Worm (Caenorhabditis elegans) whole organism, mixed stage, embryonic: Measurements from ENCODE around the gene F09E5.3.

ENCODE experiments used
- M03D4.4 ChIP-seq: sonication (generic microtip); optimal IDR thresholded peaks from 2 replicates; lab custom pipeline; 2017; ENCODE audit warnings: mild to moderate bottlenecking, missing genetic modification characterization, missing compliant biosample characterization
- bed-3 ChIP-seq: fragments of 200-800 bp; sonication (Bioruptor generic); optimal IDR thresholded peaks from 3 replicates; lab custom pipeline; 2018; ENCODE audit warnings: mild to moderate bottlenecking, missing genetic modification characterization, moderate library complexity, missing compliant biosample characterization
- blmp-1 ChIP-seq: fragments of 150-350 bp; optimal IDR thresholded peaks from 2 replicates; lab custom pipeline; 2014; ENCODE audit warnings: missing biosample characterization, missing genetic modification characterization
- ceh-39 ChIP-seq: fragments of 150-350 bp; optimal IDR thresholded peaks from 2 replicates; lab custom pipeline; 2014; ENCODE audit warnings: missing biosample characterization, missing genetic modification characterization
- ceh-43 ChIP-seq: fragments of 200-800 bp; sonication (Bioruptor generic); optimal IDR thresholded peaks from 2 replicates; lab custom pipeline; 2018; ENCODE audit warnings: mild to moderate bottlenecking, missing genetic modification characterization, moderate library complexity, missing compliant biosample characterization
- ceh-83 ChIP-seq: fragments of 200-800 bp; sonication (Bioruptor generic); optimal IDR thresholded peaks from 2 replicates; lab custom pipeline; 2018; ENCODE audit warnings: mild to moderate bottlenecking, missing genetic modification characterization, missing compliant biosample characterization
- ces-1 ChIP-seq: fragments of 150-350 bp; optimal IDR thresholded peaks from 2 replicates; lab custom pipeline; 2014; ENCODE audit warnings: missing biosample characterization, missing genetic modification reagents, missing genetic modification characterization
- cnd-1 ChIP-seq: fragments of 200-800 bp; sonication (Bioruptor generic); optimal IDR thresholded peaks from 2 replicates; lab custom pipeline; 2018; ENCODE audit warnings: mild to moderate bottlenecking, missing genetic modification characterization, missing compliant biosample characterization
- drap-1 ChIP-seq: fragments of 200-800 bp; sonication (Bioruptor generic); optimal IDR thresholded peaks from 3 replicates; lab custom pipeline; 2018; ENCODE audit warnings: mild to moderate bottlenecking, missing genetic modification characterization, missing compliant biosample characterization
- elt-1 ChIP-seq: sonication (generic microtip); optimal IDR thresholded peaks from 2 replicates; lab custom pipeline; 2017; ENCODE audit warnings: missing genetic modification characterization, mild to moderate bottlenecking, missing compliant biosample characterization, antibody characterized with exemption, moderate library complexity, borderline replicate concordance; ENCODE audit not compliant: insufficient read depth
- elt-3 ChIP-seq: fragments of 150-350 bp; optimal IDR thresholded peaks from 2 replicates; lab custom pipeline; 2014; ENCODE audit warnings: missing biosample characterization, missing genetic modification characterization
- flh-1 ChIP-seq: fragments of 200-800 bp; sonication (Bioruptor generic); optimal IDR thresholded peaks from 2 replicates; lab custom pipeline; 2018; ENCODE audit warnings: mild to moderate bottlenecking, missing genetic modification characterization, moderate library complexity, missing compliant biosample characterization
- ham-2 ChIP-seq: fragments of 200-800 bp; sonication (Bioruptor generic); optimal IDR thresholded peaks from 2 replicates; lab custom pipeline; 2018; ENCODE audit warnings: mild to moderate bottlenecking, missing genetic modification characterization, missing compliant biosample characterization
- hlh-1 ChIP-seq: fragments of 150-350 bp; optimal IDR thresholded peaks from 2 replicates; lab custom pipeline; 2014; ENCODE audit warnings: missing biosample characterization, missing genetic modification reagents, missing genetic modification characterization
- lin-13 ChIP-seq: fragments of 150-350 bp; optimal IDR thresholded peaks from 2 replicates; lab custom pipeline; 2014; ENCODE audit warnings: missing biosample characterization, missing genetic modification characterization
- lin-32 ChIP-seq: fragments of 200-800 bp; sonication (Bioruptor generic); optimal IDR thresholded peaks from 2 replicates; lab custom pipeline; 2018; ENCODE audit warnings: mild to moderate bottlenecking, missing genetic modification characterization, missing compliant biosample characterization
- lsy-2 ChIP-seq: fragments of 150-350 bp; optimal IDR thresholded peaks from 2 replicates; lab custom pipeline; 2014; ENCODE audit warnings: missing biosample characterization, missing genetic modification characterization
- mab-5 ChIP-seq: fragments of 150-350 bp; optimal IDR thresholded peaks from 2 replicates; lab custom pipeline; 2014; ENCODE audit warnings: missing biosample characterization, missing genetic modification characterization
- mep-1 ChIP-seq: fragments of 150-350 bp; optimal IDR thresholded peaks from 2 replicates; lab custom pipeline; 2017; ENCODE audit warnings: missing biosample characterization, missing genetic modification reagents, missing genetic modification characterization, inconsistent platforms
- mls-2 ChIP-seq: sonication (generic microtip); optimal IDR thresholded peaks from 2 replicates; lab custom pipeline; 2016; ENCODE audit warnings: mild to moderate bottlenecking, missing genetic modification characterization, moderate library complexity, missing compliant biosample characterization
- nhr-12 ChIP-seq: fragments of 150-350 bp; optimal IDR thresholded peaks from 2 replicates; lab custom pipeline; 2014; ENCODE audit warnings: missing biosample characterization, missing genetic modification characterization
- nhr-2 ChIP-seq: fragments of 150-350 bp; optimal IDR thresholded peaks from 2 replicates; lab custom pipeline; 2014; ENCODE audit warnings: missing biosample characterization, missing genetic modification characterization
- nhr-237 ChIP-seq: fragments of 150-350 bp; optimal IDR thresholded peaks from 2 replicates; lab custom pipeline; 2014; ENCODE audit warnings: missing biosample characterization, missing genetic modification characterization
- nhr-28 ChIP-seq: fragments of 150-350 bp; optimal IDR thresholded peaks from 2 replicates; lab custom pipeline; 2014; ENCODE audit warnings: missing biosample characterization, missing genetic modification characterization
- nhr-76 ChIP-seq: sonication (generic microtip); optimal IDR thresholded peaks from 2 replicates; lab custom pipeline; 2017; ENCODE audit warnings: missing biosample characterization, missing genetic modification characterization
- pha-4 ChIP-seq: fragments of 150-350 bp; optimal IDR thresholded peaks from 2 replicates; lab custom pipeline; 2018; ENCODE audit warnings: missing biosample characterization, missing genetic modification reagents, missing genetic modification characterization
- sem-2 ChIP-seq: fragments of 200-800 bp; sonication (Bioruptor generic); optimal IDR thresholded peaks from 2 replicates; lab custom pipeline; 2018; ENCODE audit warnings: mild to moderate bottlenecking, missing genetic modification characterization, missing compliant biosample characterization
- snpc-4 ChIP-seq: fragments of 150-350 bp; optimal IDR thresholded peaks from 2 replicates; lab custom pipeline; 2014; ENCODE audit warnings: missing biosample characterization, missing genetic modification characterization
- sptf-1 ChIP-seq: sonication (generic microtip); optimal IDR thresholded peaks from 2 replicates; lab custom pipeline; 2017; ENCODE audit warnings: mild to moderate bottlenecking, missing genetic modification characterization, moderate library complexity, missing compliant biosample characterization
- tbx-8 ChIP-seq: fragments of 200-800 bp; sonication (Bioruptor generic); optimal IDR thresholded peaks from 2 replicates; lab custom pipeline; 2018; ENCODE audit warnings: mild to moderate bottlenecking, missing genetic modification characterization, moderate library complexity, missing compliant biosample characterization
- unc-120 ChIP-seq: sonication (generic microtip); optimal IDR thresholded peaks from 2 replicates; lab custom pipeline; 2017; ENCODE audit warnings: missing genetic modification characterization, missing compliant biosample characterization; ENCODE audit not compliant: poor library complexity, severe bottlenecking
- unc-39 ChIP-seq: fragments of 150-350 bp; optimal IDR thresholded peaks from 2 replicates; lab custom pipeline; 2014; ENCODE audit warnings: missing biosample characterization, missing genetic modification characterization
- unc-62 ChIP-seq: fragments of 150-350 bp; optimal IDR thresholded peaks from 2 replicates; lab custom pipeline; 2014; ENCODE audit warnings: missing biosample characterization, missing genetic modification reagents, missing genetic modification characterization
- zip-8 ChIP-seq: fragments of 150-350 bp; optimal IDR thresholded peaks from 2 replicates; lab custom pipeline; 2014; ENCODE audit warnings: missing biosample characterization, missing genetic modification characterization
- ztf-11 ChIP-seq: fragments of 150-350 bp; optimal IDR thresholded peaks from 2 replicates; lab custom pipeline; 2014; ENCODE audit warnings: missing biosample characterization, missing genetic modification characterization

Gene F09E5.3

ce11 chrII:5355384-5355783 is 18.4 kb upstream of the F09E5.3 start, which contains the start of gene srg-69:
TSS of gene srg-69 (plus strand) at chrII:5355684.
- TF ChIP-seq hlh-1 (tag; lab: Kevin White, UChicago) (no peak), cnd-1 (tag; lab: Kevin White, UChicago) (no peak), nhr-28 (tag; lab: Kevin White, UChicago) (no peak), unc-120 (tag; lab: Kevin White, UChicago) (no peak), snpc-4 (tag; lab: Kevin White, UChicago) (no peak), nhr-76 (tag; lab: Kevin White, UChicago) (no peak), ceh-43 (no peak), M03D4.4 (tag; lab: Kevin White, UChicago) (no peak), ztf-11 (tag; lab: Kevin White, UChicago) (no peak), nhr-2 (tag; lab: Kevin White, UChicago) (no peak)
- TF ChIP-seq, all 35 proteins: peak for 0

- TF ChIP-seq elt-3 (no peak), ztf-11 (tag; lab: Kevin White, UChicago) (peak; percentile 2), drap-1 (GFP tag; lab: Kevin White, UChicago) (peak; percentile 57), lin-32 (no peak), ceh-39 (tag; lab: Kevin White, UChicago) (no peak), blmp-1 (no peak), sptf-1 (peak; percentile 79), unc-62 (no peak), flh-1 (GFP tag; lab: Kevin White, UChicago) (no peak), nhr-12 (tag; lab: Kevin White, UChicago) (no peak), lsy-2 (peak; percentile 52), ceh-43 (peak; percentile 4), unc-39 (no peak), nhr-237 (peak; percentile 31), snpc-4 (tag; lab: Kevin White, UChicago) (no peak), ceh-83 (GFP tag; lab: Kevin White, UChicago) (peak; percentile 43), tbx-8 (GFP tag; lab: Kevin White, UChicago) (no peak), pha-4 (tag; lab: Kevin White, UChicago) (peak; percentile 5), nhr-76 (tag; lab: Kevin White, UChicago) (no peak), mls-2 (peak; percentile 56), sem-2 (GFP tag; lab: Kevin White, UChicago) (no peak), cnd-1 (tag; lab: Kevin White, UChicago) (peak; percentile 60), nhr-2 (tag; lab: Kevin White, UChicago) (no peak), hlh-1 (tag; lab: Kevin White, UChicago) (peak; percentile 4), elt-1 (tag; lab: Kevin White, UChicago) (no peak), ham-2 (GFP tag; lab: Kevin White, UChicago) (peak; percentile 1), zip-8 (tag; lab: Kevin White, UChicago) (no peak), bed-3 (no peak), nhr-28 (tag; lab: Kevin White, UChicago) (no peak), M03D4.4 (tag; lab: Kevin White, UChicago) (peak; percentile 3), mab-5 (no peak), lin-13 (tag; lab: Kevin White, UChicago) (peak; percentile 46), ces-1 (GFP tag; lab: Kevin White, UChicago) (peak; percentile 48), unc-120 (tag; lab: Kevin White, UChicago) (peak; percentile 2), mep-1 (tag; lab: Kevin White, UChicago) (peak; percentile 67)
Observed at ce11 chrII:5358137-5358745, 15.6 kb upstream of the F09E5.3 start, which contains the start of the genes F09E5.11 and bmy-1. TSS of gene F09E5.11 (minus strand) at chrII:5358187. TSS of gene bmy-1 (plus strand) at chrII:5358695.

ce11 chrII:5359252-5359651 is 14.5 kb upstream of the F09E5.3 start, which contains the start of gene sec-6:
TSS of gene sec-6 (plus strand) at chrII:5359552.
- no peak for TF ChIP-seq ceh-39 (tag; lab: Kevin White, UChicago)
- TF ChIP-seq nhr-2 (tag; lab: Kevin White, UChicago) = no peak
- no peak for TF ChIP-seq M03D4.4 (tag; lab: Kevin White, UChicago)
- TF ChIP-seq ceh-43 = no peak
- no peak for TF ChIP-seq flh-1 (GFP tag; lab: Kevin White, UChicago)
- no peak for TF ChIP-seq mep-1 (tag; lab: Kevin White, UChicago)
- TF ChIP-seq nhr-237 = no peak
- no peak for TF ChIP-seq nhr-76 (tag; lab: Kevin White, UChicago)
- no peak for TF ChIP-seq elt-3
- no peak for TF ChIP-seq ztf-11 (tag; lab: Kevin White, UChicago)
- no peak for TF ChIP-seq lin-32
- no peak for TF ChIP-seq snpc-4 (tag; lab: Kevin White, UChicago)
- no peak for TF ChIP-seq unc-39
- TF ChIP-seq tbx-8 (GFP tag; lab: Kevin White, UChicago) = no peak
- no peak for TF ChIP-seq lin-13 (tag; lab: Kevin White, UChicago)
- no peak for TF ChIP-seq ceh-83 (GFP tag; lab: Kevin White, UChicago)
- TF ChIP-seq pha-4 (tag; lab: Kevin White, UChicago) = no peak
- TF ChIP-seq nhr-28 (tag; lab: Kevin White, UChicago) = no peak
